Worm (Caenorhabditis elegans) whole organism, L4 larva: ENCODE results near the gene nhr-133.

Experiments
- F10B5.3 ChIP-seq: sonication (generic microtip); optimal IDR thresholded peaks from 2 replicates; lab custom pipeline; 2016; ENCODE audit warnings: mild to moderate bottlenecking, missing genetic modification characterization, missing compliant biosample characterization
- F37D6.2 ChIP-seq: sonication (generic microtip); optimal IDR thresholded peaks from 2 replicates; lab custom pipeline; 2016; ENCODE audit warnings: mild to moderate bottlenecking, missing genetic modification characterization, missing compliant biosample characterization
- R02D3.7 ChIP-seq: fragments of 150-350 bp; sonication (generic microtip); optimal IDR thresholded peaks from 3 replicates; lab custom pipeline; 2014; ENCODE audit warnings: missing biosample characterization, missing genetic modification characterization
- T26A8.4 ChIP-seq: fragments of 200-800 bp; sonication (Bioruptor generic); IDR thresholded peaks from 2 replicates; pipeline ENCODE4 v1.3.6; 2022; ENCODE audit warnings: missing genetic modification characterization, missing compliant biosample characterization
- Y75B8A.6 ChIP-seq: fragments of 200-800 bp; sonication (Bioruptor generic); IDR thresholded peaks from 2 replicates; pipeline ENCODE4 v1.3.6; 2022; ENCODE audit warnings: missing genetic modification reagents, missing genetic modification characterization, missing compliant biosample characterization
- ZK337.2 ChIP-seq: fragments of 200-800 bp; sonication (Bioruptor generic); IDR thresholded peaks from 2 replicates; pipeline ENCODE4 v1.3.6; 2022; ENCODE audit warnings: missing genetic modification reagents, missing genetic modification characterization, missing compliant biosample characterization
- aly-2 ChIP-seq: sonication (generic microtip); optimal IDR thresholded peaks from 2 replicates; lab custom pipeline; 2018; ENCODE audit warnings: missing biosample characterization, missing genetic modification characterization
- ceh-20 ChIP-seq: fragments of 200-800 bp; sonication (Bioruptor generic); IDR thresholded peaks from 2 replicates; pipeline ENCODE4 v1.3.6; 2022; ENCODE audit warnings: missing genetic modification reagents, missing genetic modification characterization, missing compliant biosample characterization
- ceh-28 ChIP-seq: fragments of 150-350 bp; optimal IDR thresholded peaks from 2 replicates; lab custom pipeline; 2014; ENCODE audit warnings: missing biosample characterization, missing genetic modification reagents, missing genetic modification characterization
- ceh-62 ChIP-seq: sonication (generic microtip); optimal IDR thresholded peaks from 2 replicates; lab custom pipeline; 2017; ENCODE audit warnings: missing biosample characterization, missing genetic modification characterization
- ceh-82 ChIP-seq: sonication (generic microtip); optimal IDR thresholded peaks from 2 replicates; lab custom pipeline; 2017; ENCODE audit warnings: missing biosample characterization, missing genetic modification characterization
- cey-2 ChIP-seq: sonication (generic microtip); optimal IDR thresholded peaks from 3 replicates; lab custom pipeline; 2017; ENCODE audit warnings: missing genetic modification characterization, mild to moderate bottlenecking, missing compliant biosample characterization, antibody characterized with exemption, borderline replicate concordance; ENCODE audit not compliant: insufficient read depth
- daf-12 ChIP-seq: fragments of 150-350 bp; optimal IDR thresholded peaks from 2 replicates; lab custom pipeline; 2014; ENCODE audit warnings: missing biosample characterization, missing genetic modification reagents, missing genetic modification characterization
- daf-16 ChIP-seq, 3 experiments: sonication (generic microtip); optimal IDR thresholded peaks; 2 replicates each; lab custom pipeline; 2016 to 2017; ENCODE audit warnings: missing genetic modification characterization in 3 of 3, missing genetic modification reagents in 3 of 3, mild to moderate bottlenecking in 2 of 3, missing compliant biosample characterization in 2 of 3, missing biosample characterization in 1 of 3, moderate library complexity in 1 of 3
- dmd-6 ChIP-seq: fragments of 200-800 bp; sonication (Bioruptor generic); IDR thresholded peaks from 2 replicates; pipeline ENCODE4 v1.3.6; 2022; ENCODE audit warnings: missing genetic modification reagents, missing genetic modification characterization, missing compliant biosample characterization
- dmd-8 ChIP-seq: fragments of 200-800 bp; sonication (Bioruptor generic); IDR thresholded peaks from 2 replicates; pipeline ENCODE4 v1.3.6; 2022; ENCODE audit warnings: missing genetic modification characterization, missing compliant biosample characterization
- dve-1 ChIP-seq: sonication (generic microtip); optimal IDR thresholded peaks from 2 replicates; lab custom pipeline; 2017; ENCODE audit warnings: antibody characterized with exemption, mild to moderate bottlenecking, missing genetic modification characterization, missing compliant biosample characterization; ENCODE audit not compliant: insufficient read depth
- fos-1 ChIP-seq: fragments of 150-350 bp; optimal IDR thresholded peaks from 2 replicates; lab custom pipeline; 2014; ENCODE audit warnings: missing biosample characterization, missing genetic modification characterization
- hif-1 ChIP-seq, 2 experiments: sonication (generic microtip); optimal IDR thresholded peaks; 2 replicates each; lab custom pipeline; 2016 to 2017; ENCODE audit warnings: missing compliant biosample characterization in 2 of 2, missing genetic modification characterization in 2 of 2, missing genetic modification reagents in 2 of 2, missing genotype in 2 of 2, mild to moderate bottlenecking in 1 of 2
- hlh-11 ChIP-seq: fragments of 200-800 bp; sonication (Bioruptor generic); optimal IDR thresholded peaks from 2 replicates; lab custom pipeline; 2018; ENCODE audit warnings: mild to moderate bottlenecking, missing genetic modification characterization, missing compliant biosample characterization
- hlh-30 ChIP-seq: sonication (generic microtip); optimal IDR thresholded peaks from 2 replicates; lab custom pipeline; 2017; ENCODE audit warnings: antibody characterized with exemption, mild to moderate bottlenecking, missing genetic modification characterization, missing compliant biosample characterization; ENCODE audit not compliant: insufficient read depth
- jun-1 ChIP-seq: fragments of 150-350 bp; optimal IDR thresholded peaks from 2 replicates; lab custom pipeline; 2014; ENCODE audit warnings: missing biosample characterization, missing genetic modification reagents, missing genetic modification characterization
- lin-1 ChIP-seq: fragments of 200-800 bp; sonication (Bioruptor generic); IDR thresholded peaks from 2 replicates; pipeline ENCODE4 v1.3.6; 2022; ENCODE audit warnings: missing genetic modification reagents, missing genetic modification characterization, missing compliant biosample characterization
- lin-15B ChIP-seq: fragments of 150-350 bp; sonication (generic microtip); optimal IDR thresholded peaks from 3 replicates; lab custom pipeline; 2014; ENCODE audit warnings: missing biosample characterization, missing genetic modification characterization
- lin-38 ChIP-seq: fragments of 200-800 bp; sonication (Bioruptor generic); IDR thresholded peaks from 2 replicates; pipeline ENCODE4 v1.3.6; 2022; ENCODE audit warnings: missing genetic modification reagents, missing genetic modification characterization, missing compliant biosample characterization
- lin-39 ChIP-seq: fragments of 150-350 bp; optimal IDR thresholded peaks from 2 replicates; lab custom pipeline; 2014; ENCODE audit warnings: missing biosample characterization, missing genetic modification reagents, missing genetic modification characterization
- mdl-1 ChIP-seq, 2 experiments: fragments of 150-350 bp in 1 of 2; sonication (generic microtip) in 1 of 2; optimal IDR thresholded peaks; 2 replicates each; lab custom pipeline; 2014 to 2017; ENCODE audit warnings: missing biosample characterization in 2 of 2, missing genetic modification characterization in 2 of 2
- mdt-29 ChIP-seq: fragments of 200-800 bp; sonication (Bioruptor generic); IDR thresholded peaks from 2 replicates; pipeline ENCODE4 v1.3.6; 2022; ENCODE audit warnings: missing genetic modification reagents, missing genetic modification characterization, missing compliant biosample characterization
- mes-2 ChIP-seq: sonication (generic microtip); optimal IDR thresholded peaks from 2 replicates; lab custom pipeline; 2016; ENCODE audit warnings: missing genotype, mild to moderate bottlenecking, missing genetic modification characterization, missing compliant biosample characterization; ENCODE audit not compliant: poor library complexity, severe bottlenecking
- nhr-11 ChIP-seq: fragments of 150-350 bp; optimal IDR thresholded peaks from 2 replicates; lab custom pipeline; 2014; ENCODE audit warnings: missing biosample characterization, missing genetic modification characterization
- nhr-111 ChIP-seq: fragments of 200-800 bp; sonication (Bioruptor generic); optimal IDR thresholded peaks from 2 replicates; lab custom pipeline; 2018; ENCODE audit warnings: mild to moderate bottlenecking, missing genetic modification characterization, missing compliant biosample characterization
- nhr-25 ChIP-seq: sonication (generic microtip); optimal IDR thresholded peaks from 2 replicates; lab custom pipeline; 2017; ENCODE audit warnings: missing genetic modification characterization, mild to moderate bottlenecking, missing compliant biosample characterization, antibody characterized with exemption, moderate library complexity, borderline replicate concordance; ENCODE audit not compliant: insufficient read depth
- nhr-28 ChIP-seq: fragments of 150-350 bp; optimal IDR thresholded peaks from 2 replicates; lab custom pipeline; 2014; ENCODE audit warnings: missing biosample characterization, missing genetic modification characterization
- nhr-76 ChIP-seq: fragments of 150-350 bp; optimal IDR thresholded peaks from 2 replicates; lab custom pipeline; 2014; ENCODE audit warnings: missing biosample characterization, missing genetic modification characterization
- nhr-77 ChIP-seq: fragments of 150-350 bp; optimal IDR thresholded peaks from 2 replicates; lab custom pipeline; 2014; ENCODE audit warnings: missing biosample characterization, missing genetic modification characterization
- php-3 ChIP-seq: fragments of 200-800 bp; sonication (Bioruptor generic); IDR thresholded peaks from 2 replicates; pipeline ENCODE4 v1.3.6; 2022; ENCODE audit warnings: missing genetic modification reagents, missing genetic modification characterization, missing compliant biosample characterization
- pqm-1 ChIP-seq: sonication (generic microtip); optimal IDR thresholded peaks from 2 replicates; lab custom pipeline; 2017; ENCODE audit warnings: missing biosample characterization, missing genetic modification characterization
- saeg-2 ChIP-seq: fragments of 200-800 bp; sonication (Bioruptor generic); IDR thresholded peaks from 2 replicates; pipeline ENCODE4 v1.3.6; 2022; ENCODE audit warnings: missing genetic modification reagents, missing genetic modification characterization, missing compliant biosample characterization
- sdz-12 ChIP-seq: fragments of 200-800 bp; sonication (Bioruptor generic); optimal IDR thresholded peaks from 2 replicates; lab custom pipeline; 2018; ENCODE audit warnings: mild to moderate bottlenecking, missing genetic modification characterization, missing compliant biosample characterization
- tag-97 ChIP-seq: fragments of 200-800 bp; sonication (Bioruptor generic); IDR thresholded peaks from 2 replicates; pipeline ENCODE4 v1.3.6; 2022; ENCODE audit warnings: missing genetic modification characterization, missing compliant biosample characterization
- unc-62 ChIP-seq, 3 experiments: fragments of 150-350 bp in 1 of 3; sonication (generic microtip); optimal IDR thresholded peaks in 2 of 3; peaks in 1 of 3; 1 replicate in 1 of 3; 2 replicates in 2 of 3; lab custom pipeline; 2014 to 2017; ENCODE audit warnings: missing biosample characterization in 3 of 3, missing genetic modification characterization in 3 of 3, missing genetic modification reagents in 3 of 3, missing genotype in 1 of 3
- zfp-2 ChIP-seq: sonication (generic microtip); optimal IDR thresholded peaks from 2 replicates; lab custom pipeline; 2016; ENCODE audit warnings: mild to moderate bottlenecking, missing genetic modification characterization, missing compliant biosample characterization
- zip-2 ChIP-seq: fragments of 150-350 bp; optimal IDR thresholded peaks from 2 replicates; lab custom pipeline; 2014; ENCODE audit warnings: missing biosample characterization, missing genetic modification characterization

The nhr-133 gene

DNA sequence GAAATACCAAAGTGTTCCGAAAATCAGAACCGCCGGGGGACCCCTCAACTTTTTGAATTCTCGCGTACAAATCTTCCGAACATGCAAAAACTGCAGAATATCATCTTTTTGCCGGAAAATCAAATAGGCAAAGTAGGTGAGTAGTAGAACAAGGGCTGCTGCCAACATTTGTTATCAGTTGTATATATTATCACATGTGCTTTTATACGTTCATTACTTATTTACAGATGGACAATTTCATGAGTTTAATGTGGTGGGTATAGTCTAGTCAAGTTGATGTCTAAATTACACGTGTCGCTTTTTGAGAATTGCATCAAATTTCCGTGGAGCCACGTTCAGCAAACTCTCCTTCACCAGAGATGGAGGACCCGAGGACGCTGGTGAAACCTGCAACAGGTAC, 10.7 kb downstream of the nhr-133 start, which contains the start of gene cyp-32B1:
Gene cyp-32B1, minus strand, starts transcription at position 176 of the 400 bp plus-strand sequence.
- TF ChIP-seq F37D6.2 (tag; lab: Kevin White, UChicago) (no peak), dmd-8 (no peak), zip-2 (tag; lab: Kevin White, UChicago) (no peak), T26A8.4 (GFP tag; lab: Robert Waterston, UW) (no peak), nhr-11 (no peak), sdz-12 (no peak), pqm-1 (tag; lab: Kevin White, UChicago) (peak; percentile 29), ZK337.2 (GFP tag; lab: Robert Waterston, UW) (no peak), lin-39 (tag; lab: Kevin White, UChicago) (no peak), fos-1 (tag; lab: Kevin White, UChicago) (no peak), nhr-111 (no peak), jun-1 (tag; lab: Kevin White, UChicago) (no peak), ceh-28 (tag; lab: Kevin White, UChicago) (no peak), daf-12 (no peak), saeg-2 (GFP tag; lab: Robert Waterston, UW) (no peak), hlh-30 (tag; lab: Kevin White, UChicago) (no peak), php-3 (0 out of 2 replicates have a peak, but pooled peaks have one; percentile 35), dve-1 (tag; lab: Kevin White, UChicago) (peak; percentile 52), R02D3.7 (no peak), lin-38 (GFP tag; lab: Robert Waterston, UW) (no peak), dmd-6 (GFP tag; lab: Robert Waterston, UW) (peak; percentile 50; the same call in 1 of the 2 replicates), F10B5.3 (tag; lab: Kevin White, UChicago) (no peak), lin-15B (tag; lab: Kevin White, UChicago) (no peak), cey-2 (no peak), unc-62 (GFP tag; optimal IDR thresholded peaks at IDR 0.05 in 1 of 2; lab: Kevin White, UChicago) (no peak), unc-62 (tag; optimal IDR thresholded peaks at IDR 0.05; lab: Kevin White, UChicago) (no peak), ceh-62 (no peak), mdl-1 (tag; optimal IDR thresholded peaks at IDR 0.05; lab: Kevin White, UChicago) (peak in 1 of 2 experiments; percentile 15), Y75B8A.6 (no peak), mes-2 (no peak), ceh-20 (GFP tag; lab: Robert Waterston, UW) (no peak), mdt-29 (GFP tag; lab: Robert Waterston, UW) (no peak), aly-2 (tag; lab: Kevin White, UChicago) (no peak), hlh-11 (tag; lab: Kevin White, UChicago) (peak; percentile 2), tag-97 (no peak), zfp-2 (tag; lab: Kevin White, UChicago) (no peak), lin-1 (GFP tag; lab: Robert Waterston, UW) (no peak), hif-1 (tag; optimal IDR thresholded peaks at IDR 0.05; lab: Kevin White, UChicago) (no peak), nhr-76 (no peak), daf-16 (GFP tag; optimal IDR thresholded peaks at IDR 0.05; lab: Kevin White, UChicago) (no peak), daf-16 (tag; optimal IDR thresholded peaks at IDR 0.05; lab: Kevin White, UChicago) (peak; percentile 67), nhr-77 (tag; lab: Kevin White, UChicago) (no peak), ceh-82 (tag; lab: Kevin White, UChicago) (no peak), nhr-25 (no peak), nhr-28 (tag; lab: Kevin White, UChicago) (peak; percentile 37)
